Worm (Caenorhabditis elegans) whole organism, L1 larva: ENCODE results near the gene K08F9.4.

Experiments used
- ceh-8 ChIP-seq: fragments of 200-800 bp; sonication (Bioruptor generic); optimal IDR thresholded peaks from 2 replicates; lab custom pipeline; 2018; ENCODE audit warnings: mild to moderate bottlenecking, missing genetic modification characterization, moderate library complexity, missing compliant biosample characterization
- lir-3 ChIP-seq: sonication (generic microtip); optimal IDR thresholded peaks from 2 replicates; lab custom pipeline; 2016; ENCODE audit warnings: mild to moderate bottlenecking, missing genetic modification characterization, moderate library complexity, missing compliant biosample characterization; ENCODE audit not compliant: poor library complexity
- nhr-11 ChIP-seq: fragments of 150-350 bp; optimal IDR thresholded peaks from 2 replicates; lab custom pipeline; 2014; ENCODE audit warnings: missing biosample characterization, missing genetic modification characterization
- zag-1 ChIP-seq: fragments of 150-350 bp; optimal IDR thresholded peaks from 2 replicates; lab custom pipeline; 2014; ENCODE audit warnings: missing biosample characterization, missing genetic modification characterization

DNA sequence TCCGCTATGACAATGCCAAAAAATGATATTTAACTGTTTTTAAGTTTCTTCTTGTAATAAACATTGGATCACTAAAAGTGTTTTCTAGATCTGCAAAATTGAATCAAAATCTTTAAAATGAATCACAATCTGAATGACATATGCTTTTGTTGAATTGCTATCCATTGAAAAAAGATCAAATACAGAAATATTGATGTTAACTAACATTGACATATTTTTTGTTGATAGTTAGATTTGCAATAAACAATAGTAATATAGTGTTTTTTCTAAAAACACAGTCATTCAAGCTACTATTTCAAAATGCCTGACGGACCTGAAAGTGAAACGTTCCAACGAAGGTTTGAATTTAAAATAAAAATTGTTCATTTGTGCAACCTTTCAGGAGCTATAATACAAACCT lies 6.8 kb downstream of the K08F9.4 start, which contains the start of gene T09F5.2:
- TF ChIP-seq zag-1 (tag; lab: Kevin White, UChicago): no peak
- TF ChIP-seq nhr-11 (tag; lab: Kevin White, UChicago): no peak
- no peak for TF ChIP-seq ceh-8
- TF ChIP-seq lir-3 (tag; lab: Kevin White, UChicago): no peak
